Worm (Caenorhabditis elegans) whole organism, L1 larva: ENCODE data around the gene F25G6.9.

Source experiments
- C04F5.9 ChIP-seq: sonication (generic microtip); optimal IDR thresholded peaks from 2 replicates; lab custom pipeline; 2016; ENCODE audit warnings: missing genetic modification characterization, missing compliant biosample characterization
- C16A3.4 ChIP-seq: fragments of 150-350 bp; optimal IDR thresholded peaks from 2 replicates; lab custom pipeline; 2014; ENCODE audit warnings: missing biosample characterization, missing genetic modification characterization
- Y116A8C.19 ChIP-seq: sonication (generic microtip); optimal IDR thresholded peaks from 2 replicates; lab custom pipeline; 2016; ENCODE audit warnings: missing compliant biosample characterization, missing genetic modification characterization, borderline replicate concordance
- alr-1 ChIP-seq: fragments of 200-800 bp; sonication (Bioruptor generic); optimal IDR thresholded peaks from 2 replicates; lab custom pipeline; 2018; ENCODE audit warnings: borderline replicate concordance, mild to moderate bottlenecking, missing genetic modification characterization, missing compliant biosample characterization
- aly-2 ChIP-seq: fragments of 150-350 bp; optimal IDR thresholded peaks from 2 replicates; lab custom pipeline; 2014; ENCODE audit warnings: missing biosample characterization, missing genetic modification characterization
- ama-1 ChIP-seq: fragments of 150-350 bp; optimal IDR thresholded peaks from 2 replicates; lab custom pipeline; 2014
- blmp-1 ChIP-seq: fragments of 150-350 bp; optimal IDR thresholded peaks from 2 replicates; lab custom pipeline; 2014; ENCODE audit warnings: missing biosample characterization, missing genetic modification characterization
- ceh-8 ChIP-seq: fragments of 200-800 bp; sonication (Bioruptor generic); optimal IDR thresholded peaks from 2 replicates; lab custom pipeline; 2018; ENCODE audit warnings: mild to moderate bottlenecking, missing genetic modification characterization, moderate library complexity, missing compliant biosample characterization
- ceh-88 ChIP-seq: fragments of 200-800 bp; sonication (Bioruptor generic); IDR thresholded peaks from 2 replicates; pipeline ENCODE4 v1.3.6; 2022; ENCODE audit warnings: missing genetic modification characterization, missing compliant biosample characterization
- ceh-90 ChIP-seq: sonication (generic microtip); optimal IDR thresholded peaks from 2 replicates; lab custom pipeline; 2016; ENCODE audit warnings: missing genetic modification characterization, missing compliant biosample characterization
- efl-1 ChIP-seq, 4 experiments: fragments of 150-350 bp; optimal IDR thresholded peaks in 3 of 4; peaks in 1 of 4; 1 replicate in 1 of 4; 2 replicates in 3 of 4; lab custom pipeline; 2014; ENCODE audit warnings: missing biosample characterization in 2 of 4, missing genetic modification characterization in 2 of 4, missing genetic modification reagents in 2 of 4
- efl-3 ChIP-seq: fragments of 200-800 bp; sonication (Bioruptor generic); optimal IDR thresholded peaks from 2 replicates; lab custom pipeline; 2018; ENCODE audit warnings: mild to moderate bottlenecking, missing genetic modification characterization, missing compliant biosample characterization
- egl-13 ChIP-seq: sonication (generic microtip); optimal IDR thresholded peaks from 2 replicates; lab custom pipeline; 2016; ENCODE audit warnings: missing genotype, missing genetic modification reagents, missing genetic modification characterization, missing compliant biosample characterization
- elt-3 ChIP-seq, 6 experiments: fragments of 150-350 bp in 1 of 6; sonication (generic microtip); optimal IDR thresholded peaks; 2 replicates each; lab custom pipeline; 2017 to 2018; ENCODE audit warnings: missing biosample characterization in 6 of 6, missing genetic modification characterization in 6 of 6, inconsistent platforms in 1 of 6
- fkh-10 ChIP-seq: sonication (generic microtip); optimal IDR thresholded peaks from 2 replicates; lab custom pipeline; 2017; ENCODE audit warnings: missing biosample characterization, missing genetic modification reagents, missing genetic modification characterization
- fkh-4 ChIP-seq: sonication (generic microtip); optimal IDR thresholded peaks from 2 replicates; lab custom pipeline; 2016; ENCODE audit warnings: missing compliant biosample characterization, missing genetic modification characterization, borderline replicate concordance
- fkh-8 ChIP-seq: sonication (generic microtip); optimal IDR thresholded peaks from 2 replicates; lab custom pipeline; 2016; ENCODE audit warnings: mild to moderate bottlenecking, missing genetic modification characterization, missing compliant biosample characterization
- fos-1 ChIP-seq: fragments of 150-350 bp; optimal IDR thresholded peaks from 2 replicates; lab custom pipeline; 2014; ENCODE audit warnings: missing biosample characterization, missing genetic modification characterization
- grh-1 ChIP-seq: fragments of 200-800 bp; sonication (Bioruptor generic); IDR thresholded peaks from 2 replicates; pipeline ENCODE4 v1.3.6; 2022; ENCODE audit warnings: missing genetic modification reagents, missing genetic modification characterization, missing compliant biosample characterization
- isw-1 ChIP-seq: fragments of 200-800 bp; sonication (Bioruptor generic); IDR thresholded peaks from 2 replicates; pipeline ENCODE4 v1.3.6; 2022; ENCODE audit warnings: missing genetic modification characterization, missing compliant biosample characterization
- lin-13 ChIP-seq: fragments of 150-350 bp; optimal IDR thresholded peaks from 2 replicates; lab custom pipeline; 2014; ENCODE audit warnings: missing biosample characterization, missing genetic modification reagents, missing genetic modification characterization
- lin-15B ChIP-seq: fragments of 150-350 bp; sonication (generic microtip); optimal IDR thresholded peaks from 3 replicates; lab custom pipeline; 2014; ENCODE audit warnings: missing biosample characterization, missing genetic modification characterization
- lin-35 ChIP-seq, 2 experiments: fragments of 150-350 bp; optimal IDR thresholded peaks; 2 replicates each; lab custom pipeline; 2014; ENCODE audit warnings: missing biosample characterization in 2 of 2, missing genetic modification characterization in 2 of 2, missing genetic modification reagents in 2 of 2
- mdl-1 ChIP-seq, 2 experiments: fragments of 150-350 bp; optimal IDR thresholded peaks; 2 replicates each; lab custom pipeline; 2014 to 2017; ENCODE audit warnings: missing biosample characterization in 2 of 2, missing genetic modification characterization in 2 of 2, inconsistent platforms in 1 of 2
- mef-2 ChIP-seq: fragments of 150-350 bp; optimal IDR thresholded peaks from 2 replicates; lab custom pipeline; 2014; ENCODE audit warnings: missing biosample characterization, missing genetic modification characterization
- mep-1 ChIP-seq: fragments of 150-350 bp; optimal IDR thresholded peaks from 2 replicates; lab custom pipeline; 2014; ENCODE audit warnings: missing biosample characterization, missing genetic modification characterization
- nhr-237 ChIP-seq: fragments of 150-350 bp; optimal IDR thresholded peaks from 2 replicates; lab custom pipeline; 2014; ENCODE audit warnings: missing biosample characterization, missing genetic modification characterization
- nhr-28 ChIP-seq: fragments of 150-350 bp; optimal IDR thresholded peaks from 2 replicates; lab custom pipeline; 2014; ENCODE audit warnings: missing biosample characterization, missing genetic modification characterization
- nhr-47 ChIP-seq: sonication (generic microtip); optimal IDR thresholded peaks from 2 replicates; lab custom pipeline; 2016; ENCODE audit warnings: mild to moderate bottlenecking, missing genetic modification characterization, moderate library complexity, missing compliant biosample characterization
- nhr-71 ChIP-seq: sonication (generic microtip); optimal IDR thresholded peaks from 2 replicates; lab custom pipeline; 2016; ENCODE audit warnings: mild to moderate bottlenecking, missing genetic modification characterization, moderate library complexity, missing compliant biosample characterization
- nhr-90 ChIP-seq: sonication (generic microtip); optimal IDR thresholded peaks from 2 replicates; lab custom pipeline; 2016; ENCODE audit warnings: mild to moderate bottlenecking, missing genetic modification characterization, missing compliant biosample characterization; ENCODE audit not compliant: poor library complexity
- pax-3 ChIP-seq: fragments of 200-800 bp; sonication (Bioruptor generic); optimal IDR thresholded peaks from 2 replicates; lab custom pipeline; 2018; ENCODE audit warnings: mild to moderate bottlenecking, missing genetic modification characterization, moderate library complexity, missing compliant biosample characterization
- skn-1 ChIP-seq: fragments of 150-350 bp; optimal IDR thresholded peaks from 2 replicates; lab custom pipeline; 2014; ENCODE audit warnings: missing biosample characterization, missing genetic modification characterization
- snpc-4 ChIP-seq: fragments of 150-350 bp; optimal IDR thresholded peaks from 2 replicates; lab custom pipeline; 2014; ENCODE audit warnings: missing biosample characterization, missing genetic modification characterization
- snu-23 ChIP-seq: sonication (generic microtip); optimal IDR thresholded peaks from 2 replicates; lab custom pipeline; 2016; ENCODE audit warnings: missing genetic modification characterization, missing compliant biosample characterization
- sptf-1 ChIP-seq: fragments of 150-350 bp; optimal IDR thresholded peaks from 2 replicates; lab custom pipeline; 2014; ENCODE audit warnings: missing biosample characterization, missing genetic modification characterization
- sup-37 ChIP-seq: fragments of 200-800 bp; sonication (Bioruptor generic); optimal IDR thresholded peaks from 2 replicates; lab custom pipeline; 2018; ENCODE audit warnings: mild to moderate bottlenecking, missing genetic modification characterization, missing compliant biosample characterization
- unc-62 ChIP-seq: fragments of 150-350 bp; optimal IDR thresholded peaks from 2 replicates; lab custom pipeline; 2014; ENCODE audit warnings: missing biosample characterization, missing genetic modification reagents, missing genetic modification characterization
- unc-86 ChIP-seq: sonication (generic microtip); optimal IDR thresholded peaks from 2 replicates; lab custom pipeline; 2016; ENCODE audit warnings: missing genetic modification characterization, missing compliant biosample characterization
- vab-15 ChIP-seq: sonication (generic microtip); optimal IDR thresholded peaks from 2 replicates; lab custom pipeline; 2017; ENCODE audit warnings: missing genotype, mild to moderate bottlenecking, missing genetic modification characterization, missing compliant biosample characterization
- xbp-1 ChIP-seq: sonication (generic microtip); optimal IDR thresholded peaks from 2 replicates; lab custom pipeline; 2016; ENCODE audit warnings: missing genetic modification characterization, missing compliant biosample characterization
- zip-4 ChIP-seq: fragments of 200-800 bp; sonication (Bioruptor generic); optimal IDR thresholded peaks from 2 replicates; lab custom pipeline; 2018; ENCODE audit warnings: mild to moderate bottlenecking, missing genetic modification characterization, moderate library complexity, missing compliant biosample characterization
- ztf-11 ChIP-seq, 2 experiments: sonication (generic microtip); optimal IDR thresholded peaks; 2 replicates each; lab custom pipeline; 2016 to 2017; ENCODE audit warnings: missing genetic modification characterization in 2 of 2, missing biosample characterization in 1 of 2, missing compliant biosample characterization in 1 of 2

Gene F25G6.9

DNA sequence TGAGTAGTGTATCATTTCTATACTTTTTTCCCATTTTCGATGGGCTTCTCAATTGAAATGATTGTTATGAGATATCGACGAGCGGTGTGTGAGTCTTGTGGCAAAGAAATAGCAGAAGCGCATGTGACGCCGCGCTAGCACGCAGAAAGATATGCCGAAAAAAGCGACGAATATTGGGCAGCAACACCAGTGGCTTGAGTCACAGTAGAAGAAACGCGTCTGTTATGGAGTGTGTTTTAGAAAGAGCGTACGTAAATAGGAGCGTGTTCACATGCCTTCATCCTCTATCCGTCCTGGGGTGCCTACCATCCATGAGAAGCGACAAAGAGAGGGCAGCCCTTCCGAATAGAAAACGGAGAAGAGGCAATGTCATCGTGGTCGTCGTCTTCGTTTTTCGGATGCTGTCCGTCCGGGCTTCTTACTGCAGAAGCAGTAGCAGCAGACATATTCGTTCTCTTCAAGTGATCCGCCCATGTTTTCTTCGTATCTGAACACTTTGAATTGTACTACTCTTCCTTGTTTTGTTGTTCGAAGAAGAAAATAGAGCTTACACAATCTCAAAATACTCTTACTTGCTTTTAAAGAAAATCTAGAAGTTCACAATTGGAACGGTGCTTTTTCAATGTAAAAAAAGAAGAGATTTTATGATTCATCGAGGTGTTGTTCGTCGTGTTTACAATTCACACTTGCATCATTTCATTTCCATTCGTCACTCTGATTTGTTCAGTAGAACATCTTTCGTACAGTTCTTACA lies 40.2 kb upstream of the F25G6.9 start (continued):
- TF ChIP-seq alr-1 (tag; lab: Kevin White, UChicago) (no peak), isw-1 (GFP tag; lab: Robert Waterston, UW) (no peak), egl-13 (tag; lab: Kevin White, UChicago) (no peak), sup-37 (GFP tag; lab: Kevin White, UChicago) (no peak), C16A3.4 (tag; lab: Kevin White, UChicago) (no peak), grh-1 (GFP tag; lab: Robert Waterston, UW) (no peak), unc-62 (no peak), nhr-47 (tag; lab: Kevin White, UChicago) (peak; percentile 19), mdl-1 (tag; optimal IDR thresholded peaks at IDR 0.05; lab: Kevin White, UChicago) (peak in 1 of 2 experiments; percentile 21), mef-2 (tag; lab: Kevin White, UChicago) (no peak), snu-23 (GFP tag; lab: Kevin White, UChicago) (no peak), nhr-28 (tag; lab: Kevin White, UChicago) (no peak), ceh-90 (tag; lab: Kevin White, UChicago) (no peak), nhr-71 (tag; lab: Kevin White, UChicago) (peak; percentile 0), zip-4 (GFP tag; lab: Kevin White, UChicago) (no peak), efl-1 (optimal IDR thresholded peaks at IDR 0.05; lab: Kevin White, UChicago) (no peak), efl-1 (GFP tag; optimal IDR thresholded peaks at IDR 0.05 in 1 of 2; lab: Kevin White, UChicago) (no peak), aly-2 (no peak), elt-3 (tag; optimal IDR thresholded peaks at IDR 0.05; lab: Kevin White, UChicago) (no peak), lin-35 (GFP tag; optimal IDR thresholded peaks at IDR 0.05; lab: Kevin White, UChicago) (no peak), unc-86 (no peak), snpc-4 (no peak), blmp-1 (tag; lab: Kevin White, UChicago) (peak; percentile 13), Y116A8C.19 (no peak), fos-1 (tag; lab: Kevin White, UChicago) (no peak), mep-1 (tag; lab: Kevin White, UChicago) (no peak), nhr-237 (tag; lab: Kevin White, UChicago) (no peak), fkh-4 (tag; lab: Kevin White, UChicago) (no peak), fkh-10 (no peak), efl-3 (GFP tag; lab: Kevin White, UChicago) (no peak), xbp-1 (tag; lab: Kevin White, UChicago) (peak; percentile 7), lin-13 (GFP tag; lab: Kevin White, UChicago) (no peak), skn-1 (no peak), ama-1 (lab: Kevin White, UChicago) (no peak), lin-15B (no peak), fkh-8 (tag; lab: Kevin White, UChicago) (peak; percentile 42), nhr-90 (tag; lab: Kevin White, UChicago) (no peak), C04F5.9 (tag; lab: Kevin White, UChicago) (no peak), sptf-1 (no peak), pax-3 (no peak), vab-15 (tag; lab: Kevin White, UChicago) (no peak), ceh-88 (GFP tag; lab: Robert Waterston, UW) (no peak), ztf-11 (tag; optimal IDR thresholded peaks at IDR 0.05; lab: Kevin White, UChicago) (no peak)

DNA sequence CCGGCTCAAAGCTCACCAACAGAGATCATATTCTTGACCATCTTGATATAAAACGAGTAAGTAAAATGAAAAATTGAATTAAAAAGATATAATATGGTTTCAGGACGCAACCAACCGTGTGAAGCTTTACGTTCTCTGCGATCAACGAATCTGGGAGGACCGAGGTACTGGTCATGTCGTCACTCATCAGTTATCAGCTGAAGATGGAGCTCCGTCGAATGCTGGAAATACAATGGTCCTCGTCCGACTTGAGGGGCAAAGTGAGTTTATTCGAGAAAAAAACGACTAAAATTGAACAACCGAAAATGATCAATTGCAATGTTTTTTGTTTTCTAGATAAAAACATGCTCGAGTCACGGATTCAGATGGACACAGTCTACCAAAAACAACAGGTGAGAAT lies 38.7 kb upstream of the F25G6.9 start:
- TF ChIP-seq alr-1 (tag; lab: Kevin White, UChicago), result no peak
- no peak for TF ChIP-seq ceh-8
- no peak for TF ChIP-seq efl-1 (optimal IDR thresholded peaks at IDR 0.05; lab: Kevin White, UChicago)
- peak in 1 of 2 experiments; percentile 50 for TF ChIP-seq efl-1 (GFP tag; optimal IDR thresholded peaks at IDR 0.05 in 1 of 2; lab: Kevin White, UChicago)
